Worm (Caenorhabditis elegans) whole organism, L2 larva: ENCODE data around the gene ragc-1.

Experiments used
- nhr-237 ChIP-seq: fragments of 150-350 bp; optimal IDR thresholded peaks from 2 replicates; lab custom pipeline; 2014; ENCODE audit warnings: missing biosample characterization, missing genetic modification characterization
- unc-39 ChIP-seq: fragments of 150-350 bp; optimal IDR thresholded peaks from 2 replicates; lab custom pipeline; 2014; ENCODE audit warnings: missing biosample characterization, missing genetic modification characterization
- unc-55 ChIP-seq: fragments of 150-350 bp; sonication (generic microtip); optimal IDR thresholded peaks from 3 replicates; lab custom pipeline; 2014; ENCODE audit warnings: missing biosample characterization, missing genetic modification reagents, missing genetic modification characterization

ce11 chrIV:11645354-11645753, 40.6 kb upstream of the ragc-1 start:
- no peak for TF ChIP-seq unc-55 (GFP tag; lab: Kevin White, UChicago)
- TF ChIP-seq unc-39 (tag; lab: Kevin White, UChicago), result no peak
- no peak for TF ChIP-seq nhr-237 (tag; lab: Kevin White, UChicago)
